Worm (Caenorhabditis elegans): ENCODE measurements around the gene ZK666.4.

Gene ZK666.4

DNA sequence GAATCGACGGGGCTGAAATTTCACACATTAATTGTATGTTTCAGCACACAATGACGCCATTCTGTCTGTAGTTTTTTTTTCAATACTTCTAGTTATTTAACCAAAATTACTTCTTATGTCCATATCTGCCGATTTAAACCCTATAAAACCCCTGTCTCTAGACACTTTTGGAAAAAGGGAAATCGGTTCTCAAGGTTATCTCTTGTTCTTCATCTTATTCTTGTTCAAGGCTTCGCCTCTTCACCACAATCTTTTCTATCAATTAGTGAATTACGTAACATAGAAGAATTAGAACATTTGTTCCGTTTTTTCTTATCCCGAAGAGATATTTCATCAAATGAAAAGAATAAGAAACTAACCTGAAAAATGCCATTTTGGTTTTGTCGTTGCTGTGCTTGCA is 23.6 kb downstream of the ZK666.4 start:
- no peak for TF ChIP-seq ceh-34 (tag; optimal IDR thresholded peaks at IDR 0.05)
- TF ChIP-seq ceh-45 (GFP tag; IDR thresholded peaks at IDR 0.05), result no peak
- no peak for TF ChIP-seq pag-3 (tag; optimal IDR thresholded peaks at IDR 0.05; ENCODE audit: borderline replicate concordance)
- TF ChIP-seq ets-4 (tag; optimal IDR thresholded peaks at IDR 0.05), result no peak
- TF ChIP-seq madf-2 (tag; optimal IDR thresholded peaks at IDR 0.05), result no peak
- TF ChIP-seq che-1 (tag; optimal IDR thresholded peaks at IDR 0.05), result no peak
- TF ChIP-seq F13H6.1 (tag; optimal IDR thresholded peaks at IDR 0.05), result no peak
- no peak for TF ChIP-seq pax-1 (tag; optimal IDR thresholded peaks at IDR 0.05)
- no peak for TF ChIP-seq ahr-1 (tag; optimal IDR thresholded peaks at IDR 0.05)
- no peak for TF ChIP-seq rnt-1 (tag; optimal IDR thresholded peaks at IDR 0.05)
- TF ChIP-seq T23F11.4 (GFP tag; optimal IDR thresholded peaks at IDR 0.05), result no peak
- TF ChIP-seq K02D7.2 (tag; optimal IDR thresholded peaks at IDR 0.05), result no peak
- no peak for TF ChIP-seq elt-4 (tag; optimal IDR thresholded peaks at IDR 0.05)
- TF ChIP-seq ztf-16 (tag; optimal IDR thresholded peaks at IDR 0.05), result no peak
- TF ChIP-seq ama-1 (optimal IDR thresholded peaks at IDR 0.05), result no peak
- no peak for TF ChIP-seq unc-55 (GFP tag; optimal IDR thresholded peaks at IDR 0.05)
- no peak for TF ChIP-seq ceh-2 (tag; optimal IDR thresholded peaks at IDR 0.05)

- TF ChIP-seq tbx-7 (tag; optimal IDR thresholded peaks at IDR 0.05) (no peak), pqm-1 (tag; optimal IDR thresholded peaks at IDR 0.05) (no peak), syd-9 (tag; optimal IDR thresholded peaks at IDR 0.05) (no peak), F13H6.1 (tag; optimal IDR thresholded peaks at IDR 0.05) (peak; percentile 3), nfya-1 (tag; optimal IDR thresholded peaks at IDR 0.05) (peak; percentile 25), ceh-31 (tag; optimal IDR thresholded peaks at IDR 0.05) (peak; percentile 28), rnt-1 (tag; optimal IDR thresholded peaks at IDR 0.05) (peak; percentile 44), ceh-18 (tag; optimal IDR thresholded peaks at IDR 0.05) (peak; percentile 22), ceh-9 (tag; optimal IDR thresholded peaks at IDR 0.05) (no peak)
Observed at ce11 chrII:10501578-10501977, 24.5 kb downstream of the ZK666.4 start.

DNA sequence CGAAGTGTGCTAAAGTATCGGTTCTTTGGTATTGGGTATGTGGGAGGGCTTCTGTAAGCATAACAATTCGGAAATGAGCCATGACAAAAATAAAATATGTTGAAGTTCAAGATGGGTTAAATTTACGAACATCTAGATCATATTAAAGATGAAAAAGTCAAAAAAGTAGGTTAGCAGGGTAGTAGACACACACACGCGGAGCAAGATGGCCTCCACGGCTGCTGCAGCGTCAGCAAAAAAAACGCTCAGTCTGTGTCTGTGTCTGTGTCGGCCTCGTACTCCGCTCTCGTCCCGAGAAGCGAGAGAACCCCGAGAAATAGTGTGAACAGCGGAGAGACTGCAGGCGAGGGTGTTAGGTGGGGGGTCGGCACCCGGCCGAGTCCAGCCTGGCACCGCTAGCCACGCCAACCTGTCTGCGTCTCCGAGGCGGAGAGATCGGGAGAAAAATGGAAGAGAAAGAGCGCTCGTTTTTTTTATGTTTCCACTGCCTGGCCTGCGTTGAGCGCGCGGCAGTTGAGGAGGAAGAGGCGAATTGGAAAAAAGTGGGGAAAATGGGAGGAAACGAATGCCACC is 25.5 kb downstream of the ZK666.4 start, which contains the start of gene myrf-1:
Gene myrf-1, minus strand, starts transcription at position 51 of the 573 bp plus-strand sequence.
- peak; percentile 86 for TF ChIP-seq ceh-34 (tag; optimal IDR thresholded peaks at IDR 0.05)
- TF ChIP-seq zip-5 (tag; optimal IDR thresholded peaks at IDR 0.05), result no peak
- peak; percentile 21 for TF ChIP-seq ceh-6 (GFP tag; optimal IDR thresholded peaks at IDR 0.05)
- peak; percentile 35 for TF ChIP-seq tbx-7 (tag; optimal IDR thresholded peaks at IDR 0.05)
- peak; percentile 94 for TF ChIP-seq tbx-2 (tag; optimal IDR thresholded peaks at IDR 0.05)
- peak; percentile 59 for TF ChIP-seq fkh-6 (tag; optimal IDR thresholded peaks at IDR 0.05)
- TF ChIP-seq odd-2 (tag; optimal IDR thresholded peaks at IDR 0.05), result no peak
- no peak for TF ChIP-seq ama-1 (optimal IDR thresholded peaks at IDR 0.05)
- peak; percentile 36 for TF ChIP-seq unc-86 (tag; optimal IDR thresholded peaks at IDR 0.05)
- TF ChIP-seq nhr-11 (tag; optimal IDR thresholded peaks at IDR 0.05), result no peak
- peak; percentile 18 for TF ChIP-seq dve-1 (tag; optimal IDR thresholded peaks at IDR 0.05)
- TF ChIP-seq ceh-2 (tag; optimal IDR thresholded peaks at IDR 0.05), result peak; percentile 45
- TF ChIP-seq Y22D7AL.16 (tag; optimal IDR thresholded peaks at IDR 0.05), result no peak
- TF ChIP-seq K02D7.2 (tag; optimal IDR thresholded peaks at IDR 0.05), result no peak
- TF ChIP-seq fax-1 (tag; optimal IDR thresholded peaks at IDR 0.05), result peak; percentile 37
- TF ChIP-seq C38D4.7 (GFP tag; optimal IDR thresholded peaks at IDR 0.05), result no peak
- TF ChIP-seq nhr-232 (tag; optimal IDR thresholded peaks at IDR 0.05), result peak; percentile 40
- TF ChIP-seq mec-3 (tag; optimal IDR thresholded peaks at IDR 0.05; ENCODE audit: borderline replicate concordance), result no peak
- no peak for TF ChIP-seq ceh-48 (tag; optimal IDR thresholded peaks at IDR 0.05)
- peak; percentile 41 for TF ChIP-seq ceh-14 (tag; optimal IDR thresholded peaks at IDR 0.05)
- TF ChIP-seq lin-11 (tag; optimal IDR thresholded peaks at IDR 0.05), result peak; percentile 28
- TF ChIP-seq pros-1 (tag; optimal IDR thresholded peaks at IDR 0.05), result peak; percentile 88
- TF ChIP-seq sox-4 (tag; optimal IDR thresholded peaks at IDR 0.05), result no peak
- peak; percentile 55 for TF ChIP-seq hlh-30 (tag; optimal IDR thresholded peaks at IDR 0.05; ENCODE audit: insufficient read depth)
- peak; percentile 88 for TF ChIP-seq ceh-31 (tag; optimal IDR thresholded peaks at IDR 0.05)
- TF ChIP-seq hlh-8 (tag; optimal IDR thresholded peaks at IDR 0.05), result peak; percentile 44
- no peak for TF ChIP-seq dmd-4 (tag; optimal IDR thresholded peaks at IDR 0.05; ENCODE audit: borderline replicate concordance)
- TF ChIP-seq K09A11.1 (tag; optimal IDR thresholded peaks at IDR 0.05; ENCODE audit: insufficient read depth), result peak; percentile 63
- TF ChIP-seq ceh-18 (tag; optimal IDR thresholded peaks at IDR 0.05), result peak; percentile 89
- TF ChIP-seq eyg-1 (tag; optimal IDR thresholded peaks at IDR 0.05), result no peak
- TF ChIP-seq ceh-19 (GFP tag; optimal IDR thresholded peaks at IDR 0.05), result peak; percentile 58
- no peak for TF ChIP-seq pat-9 (tag; optimal IDR thresholded peaks at IDR 0.05)
